Fruit fly (Drosophila melanogaster) whole organism, embryonic: Measurements from ENCODE around the gene Rpn9.

Source experiments
- Adf1 ChIP-seq: fragments of 200-800 bp; sonication (Bioruptor generic); IDR thresholded peaks from 2 replicates; pipeline ENCODE4 v1.3.6; 2022; ENCODE audit warnings: missing biosample characterization, missing genetic modification characterization
- BEAF-32 ChIP-seq: fragments of 200-800 bp; sonication (Bioruptor generic); optimal IDR thresholded peaks from 3 replicates; lab custom pipeline; 2017; ENCODE audit warnings: missing biosample characterization, missing genetic modification characterization, mild to moderate bottlenecking, moderate library complexity, missing genetic modification reagents
- C15 ChIP-seq: fragments of 200-800 bp; sonication (Bioruptor generic); IDR thresholded peaks from 3 replicates; pipeline ENCODE4 v1.3.6; 2022; ENCODE audit warnings: missing biosample characterization, missing genetic modification characterization
- CG10274 ChIP-seq: fragments of 200-800 bp; sonication (Bioruptor generic); optimal IDR thresholded peaks from 3 replicates; lab custom pipeline; 2017; ENCODE audit warnings: missing biosample characterization, mild to moderate bottlenecking, missing genetic modification characterization
- CG10321 ChIP-seq: fragments of 200-800 bp; sonication (Bioruptor generic); IDR thresholded peaks from 2 replicates; pipeline ENCODE4 v1.3.6; 2022; ENCODE audit warnings: missing biosample characterization, missing genetic modification characterization
- CG10654 ChIP-seq: fragments of 200-800 bp; sonication (Bioruptor generic); optimal IDR thresholded peaks from 2 replicates; lab custom pipeline; 2016; ENCODE audit warnings: missing biosample characterization, missing genetic modification characterization
- CG11247 ChIP-seq: fragments of 200-800 bp; sonication (Bioruptor generic); IDR thresholded peaks from 2 replicates; pipeline ENCODE4 v1.3.6; 2022; ENCODE audit warnings: missing biosample characterization, missing genetic modification characterization
- CG11456 ChIP-seq: fragments of 200-800 bp; sonication (Bioruptor generic); IDR thresholded peaks from 3 replicates; pipeline ENCODE4 v1.3.6; 2022; ENCODE audit warnings: missing biosample characterization, missing genetic modification characterization
- CG13424 ChIP-seq: fragments of 200-800 bp; sonication (Bioruptor generic); optimal IDR thresholded peaks from 2 replicates; lab custom pipeline; 2019; ENCODE audit warnings: missing biosample characterization, mild to moderate bottlenecking, missing genetic modification characterization, moderate library complexity
- CG13894 ChIP-seq: fragments of 200-800 bp; sonication (Bioruptor generic); optimal IDR thresholded peaks from 3 replicates; lab custom pipeline; 2018; ENCODE audit warnings: missing biosample characterization, mild to moderate bottlenecking, missing genetic modification characterization, moderate library complexity
- CG1529 ChIP-seq: fragments of 200-800 bp; sonication (Bioruptor generic); optimal IDR thresholded peaks from 3 replicates; lab custom pipeline; 2018; ENCODE audit warnings: missing biosample characterization, missing genetic modification characterization
- CG31388 ChIP-seq: fragments of 200-800 bp; sonication (Bioruptor generic); optimal IDR thresholded peaks from 2 replicates; lab custom pipeline; 2016; ENCODE audit warnings: missing biosample characterization, missing genetic modification characterization
- CG32767 ChIP-seq: fragments of 200-800 bp; sonication (Bioruptor generic); IDR thresholded peaks from 2 replicates; pipeline ENCODE4 v1.3.6; 2022; ENCODE audit warnings: missing biosample characterization, missing genetic modification characterization
- CG3281 ChIP-seq: fragments of 200-800 bp; sonication (Bioruptor generic); optimal IDR thresholded peaks from 3 replicates; lab custom pipeline; 2017; ENCODE audit warnings: missing biosample characterization, mild to moderate bottlenecking, missing genetic modification characterization
- CG3995 ChIP-seq: fragments of 200-800 bp; sonication (Bioruptor generic); optimal IDR thresholded peaks from 3 replicates; lab custom pipeline; 2016; ENCODE audit warnings: missing biosample characterization, missing genetic modification characterization
- CG4360 ChIP-seq: fragments of 200-800 bp; sonication (Bioruptor generic); IDR thresholded peaks from 2 replicates; pipeline ENCODE4 v1.3.6; 2022; ENCODE audit warnings: missing biosample characterization, missing genetic modification characterization
- CG6272 ChIP-seq: fragments of 200-800 bp; sonication (Bioruptor generic); IDR thresholded peaks from 2 replicates; pipeline ENCODE4 v1.3.6; 2022; ENCODE audit warnings: missing biosample characterization, missing genetic modification characterization
- CG7357 ChIP-seq: fragments of 200-800 bp; sonication (Bioruptor generic); IDR thresholded peaks from 3 replicates; pipeline ENCODE4 v1.3.6; 2022; ENCODE audit warnings: missing biosample characterization, missing genetic modification characterization
- CG7372 ChIP-seq: fragments of 200-800 bp; sonication (Bioruptor generic); IDR thresholded peaks from 2 replicates; pipeline ENCODE4 v1.3.6; 2022; ENCODE audit warnings: missing biosample characterization, missing genetic modification characterization
- Drgx ChIP-seq: fragments of 200-800 bp; sonication (Bioruptor generic); IDR thresholded peaks from 2 replicates; pipeline ENCODE4 v1.3.6; 2022; ENCODE audit warnings: missing biosample characterization, missing genetic modification characterization
- Elba2 ChIP-seq: fragments of 200-800 bp; sonication (Bioruptor generic); optimal IDR thresholded peaks from 3 replicates; lab custom pipeline; 2016; ENCODE audit warnings: missing biosample characterization, missing genetic modification characterization
- Fer1 ChIP-seq: fragments of 200-800 bp; sonication (Bioruptor generic); optimal IDR thresholded peaks from 2 replicates; lab custom pipeline; 2017; ENCODE audit warnings: missing biosample characterization, mild to moderate bottlenecking, missing genetic modification characterization
- Fer2 ChIP-seq: fragments of 200-800 bp; sonication (Bioruptor generic); optimal IDR thresholded peaks from 2 replicates; lab custom pipeline; 2018; ENCODE audit warnings: missing biosample characterization, mild to moderate bottlenecking, missing genetic modification characterization, moderate library complexity
- HmgZ ChIP-seq: fragments of 200-800 bp; sonication (Bioruptor generic); optimal IDR thresholded peaks from 2 replicates; lab custom pipeline; 2018; ENCODE audit warnings: missing biosample characterization, mild to moderate bottlenecking, missing genetic modification characterization
- Lhr ChIP-seq: fragments of 200-800 bp; sonication (Bioruptor generic); optimal IDR thresholded peaks from 3 replicates; lab custom pipeline; 2017; ENCODE audit warnings: mild to moderate bottlenecking, missing biosample characterization, missing genetic modification reagents, missing genetic modification characterization
- Lim3 ChIP-seq: fragments of 200-800 bp; sonication (Bioruptor generic); IDR thresholded peaks from 2 replicates; pipeline ENCODE4 v1.3.6; 2022; ENCODE audit warnings: missing biosample characterization, missing genetic modification characterization
- Med ChIP-seq: fragments of 200-800 bp; sonication (Bioruptor generic); peaks from one replicate; lab custom pipeline; 2016; ENCODE audit warnings: missing biosample characterization, missing genetic modification characterization, mild to moderate bottlenecking, inconsistent platforms, moderate library complexity
- Mrtf ChIP-seq: fragments of 200-800 bp; sonication (Bioruptor generic); IDR thresholded peaks from 3 replicates; pipeline ENCODE4 v1.3.6; 2022; ENCODE audit warnings: missing biosample characterization, missing genetic modification characterization
- NK7.1 ChIP-seq: fragments of 200-800 bp; sonication (Bioruptor generic); optimal IDR thresholded peaks from 3 replicates; lab custom pipeline; 2016; ENCODE audit warnings: missing biosample characterization, missing genetic modification characterization
- Spps ChIP-seq: fragments of 200-800 bp; sonication (Bioruptor generic); optimal IDR thresholded peaks from 2 replicates; lab custom pipeline; 2018; ENCODE audit warnings: missing biosample characterization, mild to moderate bottlenecking, missing genetic modification characterization
- Stat92E ChIP-seq, 3 experiments: fragments of >200 bp in 2 of 3; fragments of 200-800 bp in 1 of 3; sonication (Bioruptor generic) in 1 of 3; optimal IDR thresholded peaks; 2 replicates each; lab custom pipeline; 2017 to 2019; ENCODE audit warnings: missing biosample characterization in 3 of 3, missing genetic modification characterization in 3 of 3, mild to moderate bottlenecking in 1 of 3, moderate library complexity in 1 of 3
- Xrp1 ChIP-seq: fragments of 200-800 bp; sonication (Bioruptor generic); IDR thresholded peaks from 2 replicates; pipeline ENCODE4 v1.3.6; 2022; ENCODE audit warnings: missing biosample characterization, missing genetic modification characterization
- abd-A ChIP-seq: fragments of 200-800 bp; sonication (Bioruptor generic); optimal IDR thresholded peaks from 3 replicates; lab custom pipeline; 2019; ENCODE audit warnings: missing biosample characterization, mild to moderate bottlenecking, missing genetic modification characterization, moderate library complexity
- bsh ChIP-seq, 2 experiments: fragments of 200-800 bp; sonication (Bioruptor generic); optimal IDR thresholded peaks; 2 replicates each; lab custom pipeline; 2017 to 2018; ENCODE audit warnings: mild to moderate bottlenecking in 2 of 2, missing biosample characterization in 2 of 2, missing genetic modification characterization in 2 of 2, moderate library complexity in 1 of 2
- cad ChIP-seq: fragments of >200 bp; optimal IDR thresholded peaks from 2 replicates; lab custom pipeline; 2017; ENCODE audit warnings: missing biosample characterization, missing genetic modification characterization
- cato ChIP-seq: fragments of 200-800 bp; sonication (Bioruptor generic); optimal IDR thresholded peaks from 2 replicates; lab custom pipeline; 2016; ENCODE audit warnings: missing biosample characterization, missing genetic modification characterization, borderline replicate concordance
- caup ChIP-seq: fragments of 200-800 bp; sonication (Bioruptor generic); optimal IDR thresholded peaks from 3 replicates; lab custom pipeline; 2017; ENCODE audit warnings: missing biosample characterization, mild to moderate bottlenecking, missing genetic modification characterization, moderate library complexity; ENCODE audit not compliant: severe bottlenecking
- cg ChIP-seq: fragments of 200-800 bp; sonication (Bioruptor generic); optimal IDR thresholded peaks from 3 replicates; lab custom pipeline; 2019; ENCODE audit warnings: missing biosample characterization, mild to moderate bottlenecking, missing genetic modification characterization, moderate library complexity
- chif ChIP-seq, 2 experiments: fragments of 200-800 bp; sonication (Bioruptor generic); optimal IDR thresholded peaks; 3 replicates each; lab custom pipeline; 2016; ENCODE audit warnings: missing biosample characterization in 2 of 2, missing genetic modification characterization in 2 of 2
- fd96Cb ChIP-seq: fragments of 200-800 bp; sonication (Bioruptor generic); optimal IDR thresholded peaks from 2 replicates; lab custom pipeline; 2018; ENCODE audit warnings: missing biosample characterization, mild to moderate bottlenecking, missing genetic modification characterization, moderate library complexity
- grau ChIP-seq: fragments of 200-800 bp; optimal IDR thresholded peaks from 3 replicates; lab custom pipeline; 2019; ENCODE audit warnings: missing biosample characterization, mild to moderate bottlenecking, missing genetic modification characterization, moderate library complexity
- hth ChIP-seq: fragments of >200 bp; optimal IDR thresholded peaks from 2 replicates; lab custom pipeline; 2017; ENCODE audit warnings: inconsistent platforms
- ind ChIP-seq: fragments of 200-800 bp; sonication (Bioruptor generic); optimal IDR thresholded peaks from 3 replicates; lab custom pipeline; 2016; ENCODE audit warnings: missing biosample characterization, missing genetic modification characterization
- klu ChIP-seq: fragments of 200-800 bp; sonication (Bioruptor generic); IDR thresholded peaks from 2 replicates; pipeline ENCODE4 v1.3.6; 2022; ENCODE audit warnings: missing biosample characterization, missing genetic modification characterization
- mld ChIP-seq: fragments of 200-800 bp; sonication (Bioruptor generic); IDR thresholded peaks from 3 replicates; pipeline ENCODE4 v1.3.6; 2022; ENCODE audit warnings: missing biosample characterization, missing genetic modification characterization; ENCODE audit not compliant: partially characterized antibody
- pb ChIP-seq: fragments of 200-800 bp; sonication (Bioruptor generic); optimal IDR thresholded peaks from 3 replicates; lab custom pipeline; 2016; ENCODE audit warnings: missing biosample characterization, missing genetic modification characterization
- pnt ChIP-seq: fragments of 200-800 bp; sonication (Bioruptor generic); optimal IDR thresholded peaks from 3 replicates; lab custom pipeline; 2016; ENCODE audit warnings: missing biosample characterization, missing genetic modification characterization
- sug ChIP-seq: fragments of 200-800 bp; optimal IDR thresholded peaks from 2 replicates; lab custom pipeline; 2019; ENCODE audit warnings: missing biosample characterization, mild to moderate bottlenecking, missing genetic modification characterization, moderate library complexity
- ttk ChIP-seq: fragments of 200-800 bp; sonication (Bioruptor generic); IDR thresholded peaks from 2 replicates; pipeline ENCODE4 v2.1.2; 2022; ENCODE audit warnings: missing biosample characterization, missing genetic modification characterization
- wor ChIP-seq: fragments of 200-800 bp; sonication (Bioruptor generic); IDR thresholded peaks from 2 replicates; pipeline ENCODE4 v1.3.6; 2022; ENCODE audit warnings: missing biosample characterization, missing genetic modification characterization

Rpn9 gene

dm6 chr3R:23723381-23724034, 9.8 kb downstream of the Rpn9 start (continued):
- TF ChIP-seq Lhr: no peak
- no peak for TF ChIP-seq Fer2 (tag; lab: Kevin White, UChicago)
- no peak for TF ChIP-seq Adf1 (GFP tag; lab: Robert Waterston, UW)
- TF ChIP-seq Fer1 (GFP tag; lab: Kevin White, UChicago): peak; percentile 80
- TF ChIP-seq CG7357: no peak
- TF ChIP-seq ttk: peak; percentile 36; the same call in 1 of the 2 replicates
- no peak for TF ChIP-seq wor (GFP tag; lab: Robert Waterston, UW)
- no peak for TF ChIP-seq mld (GFP tag; lab: Robert Waterston, UW)
- no peak for TF ChIP-seq Lim3
- TF ChIP-seq CG7372 (GFP tag; lab: Robert Waterston, UW): no peak
- peak; percentile 60 for TF ChIP-seq pnt (GFP tag; lab: Kevin White, UChicago)
- TF ChIP-seq CG13424 (tag; lab: Kevin White, UChicago): peak; percentile 27
- no peak for TF ChIP-seq CG31388 (GFP tag; lab: Kevin White, UChicago)
- no peak for TF ChIP-seq CG10654 (GFP tag; lab: Kevin White, UChicago)
- peak; percentile 97 for TF ChIP-seq Med (GFP tag; lab: Kevin White, UChicago)
- TF ChIP-seq sug (tag; lab: Kevin White, UChicago): peak; percentile 17
- no peak for TF ChIP-seq grau (tag; lab: Kevin White, UChicago)
- no peak for TF ChIP-seq cato (GFP tag; lab: Kevin White, UChicago)
- peak; percentile 63 for TF ChIP-seq cg
- TF ChIP-seq CG1529 (GFP tag; lab: Kevin White, UChicago): peak; percentile 39
- peak in 1 of 2 experiments; percentile 35 for TF ChIP-seq chif (GFP tag; optimal IDR thresholded peaks at IDR 0.05; lab: Kevin White, UChicago)
- no peak for TF ChIP-seq CG6272
- no peak for TF ChIP-seq Elba2 (GFP tag; lab: Kevin White, UChicago)
- TF ChIP-seq bsh (GFP tag; optimal IDR thresholded peaks at IDR 0.05; lab: Kevin White, UChicago): peak in 1 of 2 experiments; percentile 44
- no peak for TF ChIP-seq klu (GFP tag; lab: Robert Waterston, UW)
- TF ChIP-seq ind: peak; percentile 18
- TF ChIP-seq Drgx (GFP tag; lab: Robert Waterston, UW): peak; percentile 56; the same call in 1 of the 2 replicates
- no peak for TF ChIP-seq Spps (tag; lab: Kevin White, UChicago)
- no peak for TF ChIP-seq BEAF-32 (GFP tag; lab: Kevin White, UChicago)
- TF ChIP-seq NK7.1 (GFP tag; lab: Kevin White, UChicago): no peak
- no peak for TF ChIP-seq abd-A
- no peak for TF ChIP-seq hth (lab: Kevin White, UChicago)
- TF ChIP-seq fd96Cb: peak; percentile 3
- TF ChIP-seq Mrtf (GFP tag; lab: Robert Waterston, UW): no peak
- no peak for TF ChIP-seq C15 (GFP tag; lab: Robert Waterston, UW)
- TF ChIP-seq CG3281 (GFP tag; lab: Kevin White, UChicago): no peak
- no peak for TF ChIP-seq CG10274 (GFP tag; lab: Kevin White, UChicago)
- TF ChIP-seq Stat92E (GFP tag; optimal IDR thresholded peaks at IDR 0.05; lab: Kevin White, UChicago): peak in 1 of 3 experiments; percentile 47
- peak; percentile 69 for TF ChIP-seq CG4360 (GFP tag; lab: Robert Waterston, UW)
- peak; percentile 47 for TF ChIP-seq CG32767 (GFP tag; lab: Robert Waterston, UW)
- peak; percentile 51 for TF ChIP-seq CG10321 (GFP tag; lab: Robert Waterston, UW)
- peak; percentile 15 for TF ChIP-seq HmgZ (tag; lab: Kevin White, UChicago)
- TF ChIP-seq caup (GFP tag; lab: Kevin White, UChicago): peak; percentile 27
- TF ChIP-seq cad (GFP tag; lab: Kevin White, UChicago): no peak
- peak; percentile 73 for TF ChIP-seq pb (GFP tag; lab: Kevin White, UChicago)
- 0 out of 3 replicates have a peak, but pooled peaks have one; percentile 59 for TF ChIP-seq CG11456 (GFP tag; lab: Robert Waterston, UW)
- no peak for TF ChIP-seq CG13894 (tag; lab: Kevin White, UChicago)
- peak; percentile 90 for TF ChIP-seq Xrp1 (GFP tag; lab: Robert Waterston, UW)
- no peak for TF ChIP-seq CG11247 (GFP tag; lab: Robert Waterston, UW)
- no peak for TF ChIP-seq CG3995
